Fruit fly (Drosophila melanogaster) whole organism, prepupa: Measurements from ENCODE around the gene Polr3D.

Source experiments
- CG10669 ChIP-seq: fragments of 200-800 bp; sonication (Bioruptor generic); optimal IDR thresholded peaks from 3 replicates; lab custom pipeline; 2018; ENCODE audit warnings: missing biosample characterization, mild to moderate bottlenecking, missing genetic modification characterization, moderate library complexity
- CG11762 ChIP-seq: fragments of 200-800 bp; sonication (Bioruptor generic); optimal IDR thresholded peaks from 3 replicates; lab custom pipeline; 2016; ENCODE audit warnings: missing biosample characterization, missing genetic modification characterization; ENCODE audit not compliant: insufficient read depth
- Ets21C ChIP-seq: fragments of 200-800 bp; sonication (Bioruptor generic); optimal IDR thresholded peaks from 3 replicates; lab custom pipeline; 2016; ENCODE audit warnings: missing biosample characterization, missing genetic modification characterization
- Hr4 ChIP-seq: fragments of 200-800 bp; sonication (Bioruptor generic); optimal IDR thresholded peaks from 3 replicates; lab custom pipeline; 2016; ENCODE audit warnings: missing biosample characterization, missing genetic modification characterization
- esn ChIP-seq: fragments of 200-800 bp; sonication (Bioruptor generic); optimal IDR thresholded peaks from 2 replicates; lab custom pipeline; 2016; ENCODE audit warnings: missing biosample characterization, mild to moderate bottlenecking, missing genetic modification characterization, moderate library complexity
- fkh ChIP-seq: fragments of 200-800 bp; sonication (Bioruptor generic); optimal IDR thresholded peaks from 3 replicates; lab custom pipeline; 2017; ENCODE audit warnings: missing biosample characterization, mild to moderate bottlenecking, missing genetic modification characterization, moderate library complexity

DNA sequence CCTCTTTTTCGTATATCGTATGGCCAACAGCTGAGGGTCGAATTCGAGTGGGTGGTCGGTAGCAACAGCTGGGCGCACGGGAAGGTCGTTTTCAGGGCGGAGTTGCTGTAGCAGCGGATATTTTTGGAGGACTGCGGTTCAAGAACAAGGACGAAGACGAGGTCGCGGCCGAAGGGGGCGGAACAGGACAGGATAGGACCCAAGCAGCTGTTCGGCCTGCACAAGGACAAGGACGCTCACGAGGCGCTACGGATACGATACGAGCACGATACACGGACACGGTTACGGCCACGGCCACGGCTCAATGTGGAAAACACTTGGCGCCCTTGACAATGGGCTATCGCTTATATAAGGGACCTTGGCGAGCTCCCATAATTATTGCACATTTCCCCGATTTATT is 48.1 kb downstream of the Polr3D start:
- TF ChIP-seq CG11762 (GFP tag; lab: Kevin White, UChicago) (no peak), esn (GFP tag; lab: Kevin White, UChicago) (no peak), Ets21C (GFP tag; lab: Kevin White, UChicago) (no peak), Hr4 (GFP tag; lab: Kevin White, UChicago) (no peak), CG10669 (GFP tag; lab: Kevin White, UChicago) (no peak), fkh (GFP tag; lab: Kevin White, UChicago) (no peak)
